Fruit fly (Drosophila melanogaster): Measurements from ENCODE around the gene Cox11.

dm6 chr2L:5525723-5526122, 1.0 kb upstream of the Cox11 start, which contains the start of gene Cap-D3:
- TF ChIP-seq Dll (optimal IDR thresholded peaks at IDR 0.05) (no peak), usp (GFP tag; optimal IDR thresholded peaks at IDR 0.05) (no peak)

Measured in whole organism.